Fruit fly (Drosophila melanogaster): ENCODE measurements around the gene rux.

Gene rux

dm6 chrX:6077043-6077547, 39.5 kb upstream of the rux start (continued):
- TF ChIP-seq phol (tag; optimal IDR thresholded peaks at IDR 0.05) (peak; percentile 49), Dip2 (GFP tag; IDR thresholded peaks at IDR 0.05) (no peak), sqz (GFP tag; optimal IDR thresholded peaks at IDR 0.05) (peak; percentile 0), CG10959 (GFP tag; IDR thresholded peaks at IDR 0.05) (no peak), CG7839 (tag; optimal IDR thresholded peaks at IDR 0.05) (peak; percentile 27), CoRest (tag; optimal IDR thresholded peaks at IDR 0.05) (peak; percentile 42), HHEX (GFP tag; optimal IDR thresholded peaks at IDR 0.05) (no peak), tin (GFP tag; optimal IDR thresholded peaks at IDR 0.05) (no peak), CG10543 (GFP tag; optimal IDR thresholded peaks at IDR 0.05) (peak; percentile 10), Hr78 (GFP tag; optimal IDR thresholded peaks at IDR 0.05) (peak in 1 of 2 experiments; percentile 56), ase (GFP tag; IDR thresholded peaks at IDR 0.05) (no peak), CG17361 (GFP tag; IDR thresholded peaks at IDR 0.05) (0 out of 3 replicates have a peak, but pooled peaks have one; percentile 43), CG7271 (tag; optimal IDR thresholded peaks at IDR 0.05) (no peak), mam (GFP tag; optimal IDR thresholded peaks at IDR 0.05) (no peak), Aef1 (GFP tag; IDR thresholded peaks at IDR 0.05) (no peak), chm (GFP tag; IDR thresholded peaks at IDR 0.05) (peak; percentile 6; the same call in 1 of the 2 replicates), az2 (GFP tag; optimal IDR thresholded peaks at IDR 0.05) (peak; percentile 28), dmrt99B (tag; optimal IDR thresholded peaks at IDR 0.05) (peak; percentile 56), CG2129 (GFP tag; IDR thresholded peaks at IDR 0.05; ENCODE audit: partially characterized antibody) (no peak), chinmo (GFP tag; IDR thresholded peaks at IDR 0.05; ENCODE audit: partially characterized antibody) (0 out of 4 replicates have a peak, but pooled peaks have one; percentile 57), CG3407 (GFP tag; optimal IDR thresholded peaks at IDR 0.05) (peak; percentile 4), trem (tag; optimal IDR thresholded peaks at IDR 0.05) (peak; percentile 3), CG4424 (GFP tag; optimal IDR thresholded peaks at IDR 0.05) (no peak), CG30403 (GFP tag; optimal IDR thresholded peaks at IDR 0.05) (peak; percentile 40), Blimp-1 (GFP tag; optimal IDR thresholded peaks at IDR 0.05) (peak; percentile 78), dati (GFP tag; IDR thresholded peaks at IDR 0.05) (no peak), Doc3 (GFP tag; IDR thresholded peaks at IDR 0.05; ENCODE audit: partially characterized antibody) (no peak), ewg (GFP tag; optimal IDR thresholded peaks at IDR 0.05) (peak; percentile 14), gsb-n (tag; optimal IDR thresholded peaks at IDR 0.05) (peak; percentile 42), CG15601 (tag; optimal IDR thresholded peaks at IDR 0.05) (no peak), Med (GFP tag) (peak; percentile 30), CG12391 (tag; optimal IDR thresholded peaks at IDR 0.05) (peak; percentile 59), twi (tag; optimal IDR thresholded peaks at IDR 0.05) (no peak), Asciz (GFP tag; optimal IDR thresholded peaks at IDR 0.05) (peak; percentile 25), Oli (tag; optimal IDR thresholded peaks at IDR 0.05) (peak; percentile 26), CG11723 (GFP tag; optimal IDR thresholded peaks at IDR 0.05) (peak; percentile 10), CG1529 (GFP tag; optimal IDR thresholded peaks at IDR 0.05) (peak; percentile 7), ap (GFP tag; IDR thresholded peaks at IDR 0.05) (peak; percentile 35; the same call in 1 of the 2 replicates), unpg (GFP tag; optimal IDR thresholded peaks at IDR 0.05) (peak; percentile 44), nerfin-1 (tag; optimal IDR thresholded peaks at IDR 0.05) (peak; percentile 8), CG14710 (tag; optimal IDR thresholded peaks at IDR 0.05) (peak; percentile 3), CG11560 (tag; IDR thresholded peaks at IDR 0.05) (no peak), nmo (GFP tag; optimal IDR thresholded peaks at IDR 0.05) (peak; percentile 38), Eip74EF (GFP tag; optimal IDR thresholded peaks at IDR 0.05) (peak in 1 of 2 experiments; percentile 11), CG30020 (tag; optimal IDR thresholded peaks at IDR 0.05) (no peak), pros (GFP tag; optimal IDR thresholded peaks at IDR 0.05) (peak; percentile 16), Deaf1 (tag; optimal IDR thresholded peaks at IDR 0.05) (peak; percentile 60), Ssrp (tag; optimal IDR thresholded peaks at IDR 0.05) (peak; percentile 39)

Measured in whole organism, embryonic.